Worm (Caenorhabditis elegans) whole organism, young adult: ENCODE results near the gene ndub-3.

Experiments
- ceh-40 ChIP-seq: fragments of 200-800 bp; sonication (Bioruptor generic); IDR thresholded peaks from 2 replicates; pipeline ENCODE4 v1.3.6; 2022; ENCODE audit warnings: missing genetic modification characterization, missing compliant biosample characterization
- rpc-1 ChIP-seq, 2 experiments: fragments of 150-350 bp in 1 of 2; sonication (generic microtip) in 1 of 2; optimal IDR thresholded peaks; 2 replicates each; lab custom pipeline; 2014 to 2018; ENCODE audit warnings: missing biosample characterization in 1 of 2, missing genetic modification characterization in 1 of 2, missing genetic modification reagents in 1 of 2, missing genotype in 1 of 2
- snpc-3.4 ChIP-seq: sonication (generic microtip); optimal IDR thresholded peaks from 2 replicates; lab custom pipeline; 2017; ENCODE audit warnings: missing genetic modification characterization, mild to moderate bottlenecking, missing compliant biosample characterization, antibody characterized with exemption, moderate library complexity, missing genotype, missing genetic modification reagents
- snpc-4 ChIP-seq, 5 experiments: fragments of 150-350 bp in 1 of 5; sonication (generic microtip) in 4 of 5; optimal IDR thresholded peaks; 2 replicates each; lab custom pipeline; 2014 to 2018; ENCODE audit warnings: missing genetic modification characterization in 5 of 5, missing biosample characterization in 3 of 5, antibody characterized with exemption in 2 of 5, mild to moderate bottlenecking in 2 of 5, missing compliant biosample characterization in 2 of 5, missing genotype in 2 of 5, moderate library complexity in 2 of 5, missing genetic modification reagents in 1 of 5

DNA sequence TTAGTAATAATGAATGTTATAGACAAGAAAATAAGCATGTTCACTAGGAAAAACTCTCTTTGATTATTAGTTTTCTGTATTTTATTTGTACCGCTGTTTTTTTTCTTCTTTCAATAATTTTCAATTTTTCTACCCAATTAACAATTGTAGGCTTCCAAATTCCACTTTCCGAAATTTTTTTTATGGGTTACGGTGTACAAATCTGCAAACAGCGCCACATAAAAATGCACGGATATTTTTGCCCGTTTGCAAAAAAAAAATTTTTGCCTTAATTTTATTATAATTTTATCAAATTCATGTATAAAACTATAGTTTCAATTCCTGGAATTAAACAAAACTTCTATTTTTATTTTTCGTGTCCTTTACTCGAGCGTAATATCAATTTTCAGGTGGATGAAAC lies 28.1 kb upstream of the ndub-3 start, which contains the start of gene ooc-5:
- TF ChIP-seq snpc-3.4 (no peak), rpc-1 (optimal IDR thresholded peaks at IDR 0.05; lab: Kevin White, UChicago) (no peak), rpc-1 (tag; optimal IDR thresholded peaks at IDR 0.05; lab: Kevin White, UChicago) (no peak), snpc-4 (GFP tag; optimal IDR thresholded peaks at IDR 0.05; lab: Kevin White, UChicago) (no peak), snpc-4 (tag; optimal IDR thresholded peaks at IDR 0.05; lab: Kevin White, UChicago) (no peak), ceh-40 (GFP tag; lab: Robert Waterston, UW) (no peak)
